Fruit fly (Drosophila melanogaster) whole organism, embryonic: ENCODE results near the gene CG14820.

Experiments used
- Adf1 ChIP-seq: fragments of 200-800 bp; sonication (Bioruptor generic); IDR thresholded peaks from 2 replicates; pipeline ENCODE4 v1.3.6; 2022; ENCODE audit warnings: missing biosample characterization, missing genetic modification characterization
- Atf3 ChIP-seq: fragments of 200-800 bp; sonication (Bioruptor generic); optimal IDR thresholded peaks from 3 replicates; lab custom pipeline; 2016; ENCODE audit warnings: missing biosample characterization, missing genetic modification characterization
- Atf6 ChIP-seq: fragments of 200-800 bp; sonication (Bioruptor generic); IDR thresholded peaks from 2 replicates; pipeline ENCODE4 v1.3.6; 2022; ENCODE audit warnings: missing biosample characterization, missing genetic modification characterization
- CG10543 ChIP-seq: fragments of 200-800 bp; sonication (Bioruptor generic); optimal IDR thresholded peaks from 3 replicates; lab custom pipeline; 2017; ENCODE audit warnings: missing biosample characterization, mild to moderate bottlenecking, missing genetic modification characterization, moderate library complexity
- CG11723 ChIP-seq: fragments of 200-800 bp; sonication (Bioruptor generic); optimal IDR thresholded peaks from 2 replicates; lab custom pipeline; 2017; ENCODE audit warnings: missing biosample characterization, mild to moderate bottlenecking, missing genetic modification characterization
- CG12769 ChIP-seq: fragments of 200-800 bp; sonication (Bioruptor generic); optimal IDR thresholded peaks from 2 replicates; lab custom pipeline; 2019; ENCODE audit warnings: missing biosample characterization, mild to moderate bottlenecking, missing genetic modification characterization, moderate library complexity
- CG13424 ChIP-seq: fragments of 200-800 bp; sonication (Bioruptor generic); optimal IDR thresholded peaks from 2 replicates; lab custom pipeline; 2019; ENCODE audit warnings: missing biosample characterization, mild to moderate bottlenecking, missing genetic modification characterization, moderate library complexity
- CG13775 ChIP-seq: fragments of 200-800 bp; sonication (Bioruptor generic); optimal IDR thresholded peaks from 3 replicates; lab custom pipeline; 2017; ENCODE audit warnings: missing biosample characterization, mild to moderate bottlenecking, missing genetic modification characterization
- CG14667 ChIP-seq: fragments of 200-800 bp; sonication (Bioruptor generic); IDR thresholded peaks from 2 replicates; pipeline ENCODE4 v1.3.6; 2022; ENCODE audit warnings: missing biosample characterization, missing genetic modification characterization
- CG16815 ChIP-seq: fragments of 200-800 bp; sonication (Bioruptor generic); optimal IDR thresholded peaks from 3 replicates; lab custom pipeline; 2017; ENCODE audit warnings: missing biosample characterization, mild to moderate bottlenecking, missing genetic modification characterization
- CG17361 ChIP-seq: fragments of 200-800 bp; sonication (Bioruptor generic); IDR thresholded peaks from 3 replicates; pipeline ENCODE4 v1.3.6; 2022; ENCODE audit warnings: missing biosample characterization, missing genetic modification characterization
- CG18599 ChIP-seq: fragments of 200-800 bp; sonication (Bioruptor generic); optimal IDR thresholded peaks from 3 replicates; lab custom pipeline; 2017; ENCODE audit warnings: missing biosample characterization, missing genetic modification characterization, mild to moderate bottlenecking, moderate library complexity, missing genetic modification reagents
- CG2116 ChIP-seq: fragments of 200-800 bp; sonication (Bioruptor generic); optimal IDR thresholded peaks from 3 replicates; lab custom pipeline; 2018; ENCODE audit warnings: missing biosample characterization, mild to moderate bottlenecking, missing genetic modification characterization
- CG31388 ChIP-seq: fragments of 200-800 bp; sonication (Bioruptor generic); optimal IDR thresholded peaks from 2 replicates; lab custom pipeline; 2016; ENCODE audit warnings: missing biosample characterization, missing genetic modification characterization
- CG6254 ChIP-seq: fragments of 200-800 bp; sonication (Bioruptor generic); optimal IDR thresholded peaks from 3 replicates; lab custom pipeline; 2017; ENCODE audit warnings: mild to moderate bottlenecking, missing biosample characterization, missing genetic modification reagents, missing genetic modification characterization
- CG6272 ChIP-seq: fragments of 200-800 bp; sonication (Bioruptor generic); IDR thresholded peaks from 2 replicates; pipeline ENCODE4 v1.3.6; 2022; ENCODE audit warnings: missing biosample characterization, missing genetic modification characterization
- CG7357 ChIP-seq: fragments of 200-800 bp; sonication (Bioruptor generic); IDR thresholded peaks from 3 replicates; pipeline ENCODE4 v1.3.6; 2022; ENCODE audit warnings: missing biosample characterization, missing genetic modification characterization
- CG7372 ChIP-seq: fragments of 200-800 bp; sonication (Bioruptor generic); IDR thresholded peaks from 2 replicates; pipeline ENCODE4 v1.3.6; 2022; ENCODE audit warnings: missing biosample characterization, missing genetic modification characterization
- CG7745 ChIP-seq: fragments of 200-800 bp; sonication (Bioruptor generic); optimal IDR thresholded peaks from 2 replicates; lab custom pipeline; 2018; ENCODE audit warnings: missing biosample characterization, mild to moderate bottlenecking, missing genetic modification characterization, moderate library complexity
- CG7963 ChIP-seq: fragments of 200-800 bp; sonication (Bioruptor generic); IDR thresholded peaks from 3 replicates; pipeline ENCODE4 v1.3.6; 2022; ENCODE audit warnings: missing biosample characterization, missing genetic modification characterization; ENCODE audit not compliant: partially characterized antibody
- CG8089 ChIP-seq: fragments of 200-800 bp; sonication (Bioruptor generic); optimal IDR thresholded peaks from 3 replicates; lab custom pipeline; 2016; ENCODE audit warnings: missing biosample characterization, missing genetic modification characterization
- CG9437 ChIP-seq: fragments of 200-800 bp; sonication (Bioruptor generic); optimal IDR thresholded peaks from 2 replicates; lab custom pipeline; 2018; ENCODE audit warnings: missing biosample characterization, mild to moderate bottlenecking, missing genetic modification characterization
- CoRest ChIP-seq: fragments of 200-800 bp; sonication (Bioruptor generic); optimal IDR thresholded peaks from 3 replicates; lab custom pipeline; 2018; ENCODE audit warnings: missing biosample characterization, mild to moderate bottlenecking, missing genetic modification characterization, moderate library complexity
- Dfd ChIP-seq, 2 experiments: fragments of >200 bp; optimal IDR thresholded peaks; 2 replicates each; lab custom pipeline; 2017; ENCODE audit warnings: missing biosample characterization in 2 of 2, missing genetic modification characterization in 2 of 2
- E2f1 ChIP-seq: fragments of 200-800 bp; sonication (Bioruptor generic); IDR thresholded peaks from 2 replicates; pipeline ENCODE4 v1.3.6; 2022; ENCODE audit warnings: missing biosample characterization, missing genetic modification characterization
- Ets97D ChIP-seq: fragments of 200-800 bp; sonication (Bioruptor generic); optimal IDR thresholded peaks from 3 replicates; lab custom pipeline; 2016; ENCODE audit warnings: missing biosample characterization, missing genetic modification characterization
- Hey ChIP-seq: fragments of 200-800 bp; sonication (Bioruptor generic); optimal IDR thresholded peaks from 3 replicates; lab custom pipeline; 2018; ENCODE audit warnings: missing biosample characterization, mild to moderate bottlenecking, missing genetic modification characterization
- Hr39 ChIP-seq: fragments of >200 bp; optimal IDR thresholded peaks from 2 replicates; lab custom pipeline; 2017
- MTF-1 ChIP-seq: fragments of 200-800 bp; sonication (Bioruptor generic); optimal IDR thresholded peaks from 2 replicates; lab custom pipeline; 2018; ENCODE audit warnings: missing biosample characterization, mild to moderate bottlenecking, missing genetic modification characterization, borderline replicate concordance
- Med ChIP-seq: fragments of 200-800 bp; sonication (Bioruptor generic); peaks from one replicate; lab custom pipeline; 2016; ENCODE audit warnings: missing biosample characterization, missing genetic modification characterization, mild to moderate bottlenecking, inconsistent platforms, moderate library complexity
- Optix ChIP-seq: fragments of 200-800 bp; sonication (Bioruptor generic); IDR thresholded peaks from 3 replicates; pipeline ENCODE4 v1.3.6; 2022; ENCODE audit warnings: missing biosample characterization, missing genetic modification characterization
- Tbp ChIP-seq: fragments of >200 bp; optimal IDR thresholded peaks from 2 replicates; lab custom pipeline; 2018; ENCODE audit warnings: missing biosample characterization, missing genetic modification characterization
- ab ChIP-seq: fragments of 200-800 bp; sonication (Bioruptor generic); optimal IDR thresholded peaks from 2 replicates; lab custom pipeline; 2016; ENCODE audit warnings: missing biosample characterization, missing genetic modification characterization
- ash1 ChIP-seq: fragments of 200-800 bp; sonication (Bioruptor generic); optimal IDR thresholded peaks from 2 replicates; lab custom pipeline; 2018; ENCODE audit warnings: missing biosample characterization, mild to moderate bottlenecking, missing genetic modification characterization
- crc ChIP-seq: fragments of 200-800 bp; sonication (Bioruptor generic); optimal IDR thresholded peaks from 2 replicates; lab custom pipeline; 2016; ENCODE audit warnings: missing biosample characterization, missing genetic modification characterization
- cwo ChIP-seq: fragments of 200-800 bp; sonication (Bioruptor generic); optimal IDR thresholded peaks from 3 replicates; lab custom pipeline; 2017; ENCODE audit warnings: missing biosample characterization, missing genetic modification characterization, mild to moderate bottlenecking, moderate library complexity, missing genetic modification reagents
- fd64A ChIP-seq: fragments of 200-800 bp; sonication (Bioruptor generic); optimal IDR thresholded peaks from 3 replicates; lab custom pipeline; 2018; ENCODE audit warnings: missing biosample characterization, mild to moderate bottlenecking, missing genetic modification characterization
- gem ChIP-seq: fragments of 200-800 bp; sonication (Bioruptor generic); optimal IDR thresholded peaks from 2 replicates; lab custom pipeline; 2019; ENCODE audit warnings: missing biosample characterization, mild to moderate bottlenecking, missing genetic modification characterization, moderate library complexity
- gt ChIP-seq: fragments of 200-800 bp; sonication (Bioruptor generic); IDR thresholded peaks from 2 replicates; pipeline ENCODE4 v1.3.6; 2022; ENCODE audit warnings: missing biosample characterization, missing genetic modification characterization
- ind ChIP-seq: fragments of 200-800 bp; sonication (Bioruptor generic); optimal IDR thresholded peaks from 3 replicates; lab custom pipeline; 2016; ENCODE audit warnings: missing biosample characterization, missing genetic modification characterization
- ken ChIP-seq: fragments of 200-800 bp; sonication (Bioruptor generic); IDR thresholded peaks from 3 replicates; pipeline ENCODE4 v1.3.6; 2022; ENCODE audit warnings: missing biosample characterization, missing genetic modification characterization
- lola ChIP-seq, 3 experiments: fragments of >200 bp in 2 of 3; fragments of 200-800 bp in 1 of 3; sonication (Bioruptor generic) in 1 of 3; optimal IDR thresholded peaks; 2 replicates each; lab custom pipeline; 2017 to 2019; ENCODE audit warnings: missing biosample characterization in 3 of 3, missing genetic modification characterization in 3 of 3, mild to moderate bottlenecking in 1 of 3, moderate library complexity in 1 of 3
- org-1 ChIP-seq: fragments of 200-800 bp; sonication (Bioruptor generic); optimal IDR thresholded peaks from 2 replicates; lab custom pipeline; 2017; ENCODE audit warnings: missing biosample characterization, missing genetic modification characterization
- p53 ChIP-seq: fragments of 200-800 bp; sonication (Bioruptor generic); optimal IDR thresholded peaks from 2 replicates; lab custom pipeline; 2016; ENCODE audit warnings: missing biosample characterization, missing genetic modification characterization
- ranshi ChIP-seq: fragments of 200-800 bp; sonication (Bioruptor generic); IDR thresholded peaks from 2 replicates; pipeline ENCODE4 v1.3.6; 2022; ENCODE audit warnings: missing biosample characterization, missing genetic modification characterization
- sqz ChIP-seq: fragments of 200-800 bp; sonication (Bioruptor generic); optimal IDR thresholded peaks from 3 replicates; lab custom pipeline; 2018; ENCODE audit warnings: missing biosample characterization, mild to moderate bottlenecking, missing genetic modification characterization
- sr ChIP-seq: fragments of 200-800 bp; sonication (Bioruptor generic); IDR thresholded peaks from 3 replicates; pipeline ENCODE4 v1.3.6; 2022; ENCODE audit warnings: missing biosample characterization, missing genetic modification characterization
- tgo ChIP-seq: fragments of 200-800 bp; sonication (Bioruptor generic); IDR thresholded peaks from 3 replicates; pipeline ENCODE4 v1.3.6; 2022; ENCODE audit warnings: missing biosample characterization, missing genetic modification characterization
- vnd ChIP-seq: fragments of 200-800 bp; sonication (Bioruptor generic); IDR thresholded peaks from 3 replicates; pipeline ENCODE4 v1.3.6; 2022; ENCODE audit warnings: missing biosample characterization, missing genetic modification characterization; ENCODE audit not compliant: partially characterized antibody
- vvl ChIP-seq: fragments of 200-800 bp; sonication (Bioruptor generic); IDR thresholded peaks from 2 replicates; pipeline ENCODE4 v1.3.6; 2022; ENCODE audit warnings: missing biosample characterization, missing genetic modification characterization

The CG14820 gene

DNA sequence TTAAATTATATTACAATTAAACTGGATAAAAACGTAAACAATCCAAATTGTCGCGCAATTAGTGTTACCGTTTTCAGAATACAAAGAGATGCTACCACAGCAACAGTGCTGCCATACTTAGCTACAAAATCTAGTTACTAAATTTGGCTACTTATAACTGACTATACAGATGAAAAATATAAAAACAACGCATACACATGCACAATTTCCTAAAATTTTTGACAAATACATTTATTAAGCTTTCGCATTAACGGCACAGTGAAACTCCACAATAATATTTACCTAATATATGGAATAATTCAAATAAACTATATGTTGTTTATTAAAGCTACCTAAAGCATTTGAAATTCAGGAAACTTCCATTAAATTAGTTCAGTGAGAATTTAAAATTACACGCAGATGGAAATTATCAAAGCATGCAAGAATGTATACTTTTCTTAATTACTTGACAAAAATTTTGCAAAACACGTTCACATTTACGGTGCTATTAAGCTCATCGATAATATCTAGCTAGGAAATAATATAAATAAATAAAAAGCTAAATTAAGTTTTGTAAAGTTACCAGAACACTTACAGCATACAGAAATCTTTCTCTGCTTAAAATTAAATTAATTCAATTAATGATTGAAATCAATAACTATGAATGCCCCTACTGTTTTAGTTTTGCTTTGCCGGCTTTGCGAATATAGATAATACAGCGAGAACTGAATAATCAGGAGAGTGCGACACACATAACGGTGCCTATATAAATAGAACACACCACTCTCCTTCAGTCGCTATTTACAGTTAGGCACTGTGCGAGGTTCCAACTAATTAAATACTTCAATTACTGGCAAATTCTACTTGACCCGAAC, 36.5 kb downstream of the CG14820 start, which contains the start of the genes Mis12 and CG9953 (continued):
- TF ChIP-seq CoRest (tag; lab: Kevin White, UChicago) = peak; percentile 75
- TF ChIP-seq CG10543 (GFP tag; lab: Kevin White, UChicago) = no peak
- TF ChIP-seq sqz (GFP tag; lab: Kevin White, UChicago) = no peak
- TF ChIP-seq Med (GFP tag; lab: Kevin White, UChicago) = peak; percentile 65
- TF ChIP-seq CG16815 (GFP tag; lab: Kevin White, UChicago) = peak; percentile 37
- no peak for TF ChIP-seq CG6254 (GFP tag; lab: Kevin White, UChicago)
- no peak for TF ChIP-seq fd64A
- TF ChIP-seq ranshi (GFP tag; lab: Robert Waterston, UW) = peak; percentile 15; the same call in 1 of the 2 replicates
- TF ChIP-seq ab = no peak
- TF ChIP-seq CG6272 = no peak
- TF ChIP-seq CG2116 (GFP tag; lab: Kevin White, UChicago) = peak; percentile 9
- TF ChIP-seq ind (GFP tag; lab: Kevin White, UChicago) = peak; percentile 3
- no peak for TF ChIP-seq CG7357 (GFP tag; lab: Robert Waterston, UW)
- no peak for TF ChIP-seq Optix
- TF ChIP-seq Dfd (GFP tag; optimal IDR thresholded peaks at IDR 0.05; lab: Kevin White, UChicago) = no peak
- TF ChIP-seq CG17361 (GFP tag; lab: Robert Waterston, UW) = peak; percentile 75
- TF ChIP-seq CG7745 (tag; lab: Kevin White, UChicago) = no peak
- no peak for TF ChIP-seq p53 (GFP tag; lab: Kevin White, UChicago)
- no peak for TF ChIP-seq CG12769 (tag; lab: Kevin White, UChicago)
- TF ChIP-seq Ets97D (GFP tag; lab: Kevin White, UChicago) = no peak
- no peak for TF ChIP-seq gt (GFP tag; lab: Robert Waterston, UW)
- TF ChIP-seq CG14667 (GFP tag; lab: Robert Waterston, UW) = no peak
- TF ChIP-seq CG7372 (GFP tag; lab: Robert Waterston, UW) = no peak
- TF ChIP-seq Adf1 (GFP tag; lab: Robert Waterston, UW) = no peak
- TF ChIP-seq ash1 (GFP tag; lab: Kevin White, UChicago) = no peak
- no peak for TF ChIP-seq Atf3 (GFP tag; lab: Kevin White, UChicago)
- TF ChIP-seq vvl = peak; percentile 78
- no peak for TF ChIP-seq vnd
- no peak for TF ChIP-seq cwo (GFP tag; lab: Kevin White, UChicago)
- TF ChIP-seq CG13424 (tag; lab: Kevin White, UChicago) = peak; percentile 50
- no peak for TF ChIP-seq Atf6 (GFP tag; lab: Robert Waterston, UW)
- TF ChIP-seq lola (GFP tag; optimal IDR thresholded peaks at IDR 0.05; lab: Kevin White, UChicago) = peak in 1 of 3 experiments; percentile 62
- TF ChIP-seq CG7963 (GFP tag; lab: Robert Waterston, UW) = no peak
- no peak for TF ChIP-seq sr (GFP tag; lab: Robert Waterston, UW)
- TF ChIP-seq CG9437 (GFP tag; lab: Kevin White, UChicago) = peak; percentile 92
- no peak for TF ChIP-seq Tbp (GFP tag; lab: Kevin White, UChicago)
- no peak for TF ChIP-seq CG11723
- TF ChIP-seq CG31388 = no peak
- no peak for TF ChIP-seq CG8089 (GFP tag; lab: Kevin White, UChicago)
- no peak for TF ChIP-seq CG18599
- no peak for TF ChIP-seq org-1 (GFP tag; lab: Kevin White, UChicago)
- TF ChIP-seq crc = no peak
- no peak; the same call in 2 of the 3 replicates for TF ChIP-seq ken (GFP tag; lab: Robert Waterston, UW)
- TF ChIP-seq MTF-1 (GFP tag; lab: Kevin White, UChicago) = no peak
- peak; percentile 31; the same call in 1 of the 3 replicates for TF ChIP-seq tgo (GFP tag; lab: Robert Waterston, UW)
- peak; percentile 59 for TF ChIP-seq gem
- TF ChIP-seq Hey (tag; lab: Kevin White, UChicago) = no peak
- TF ChIP-seq CG13775 (GFP tag; lab: Kevin White, UChicago) = peak; percentile 70
- no peak for TF ChIP-seq Hr39 (lab: Kevin White, UChicago)
- TF ChIP-seq E2f1 (GFP tag; lab: Robert Waterston, UW) = no peak; the same call in 1 of the 2 replicates
